Worm (Caenorhabditis elegans): ENCODE results near the gene F15G9.6.

Gene F15G9.6

ce11 chrX:9680119-9680682 lies 29.4 kb upstream of the F15G9.6 start, which contains the start of gene ifp-1:
Gene ifp-1 (minus strand): TSS chrX:9680169.
- TF ChIP-seq T22C8.4 (GFP tag; IDR thresholded peaks at IDR 0.05) (no peak), ref-1 (GFP tag; conservative IDR thresholded peaks at IDR 0.05) (no peak), ztf-23 (GFP tag; IDR thresholded peaks at IDR 0.05) (no peak), cog-1 (tag; optimal IDR thresholded peaks at IDR 0.05) (no peak), med-1 (GFP tag; optimal IDR thresholded peaks at IDR 0.05; ENCODE audit: insufficient read depth) (no peak), tab-1 (GFP tag; IDR thresholded peaks at IDR 0.05) (no peak), ztf-29 (GFP tag; IDR thresholded peaks at IDR 0.05) (no peak), flt-1 (GFP tag; IDR thresholded peaks at IDR 0.05) (no peak), klf-2 (GFP tag; conservative IDR thresholded peaks at IDR 0.05) (no peak)

- no peak for TF ChIP-seq flt-1 (GFP tag; IDR thresholded peaks at IDR 0.05)
- TF ChIP-seq cog-1 (tag; optimal IDR thresholded peaks at IDR 0.05): no peak
- TF ChIP-seq klf-2 (GFP tag; conservative IDR thresholded peaks at IDR 0.05): no peak
- no peak for TF ChIP-seq ref-1 (GFP tag; conservative IDR thresholded peaks at IDR 0.05)
- TF ChIP-seq med-1 (GFP tag; optimal IDR thresholded peaks at IDR 0.05; ENCODE audit: insufficient read depth): no peak
- no peak for TF ChIP-seq ztf-29 (GFP tag; IDR thresholded peaks at IDR 0.05)
- no peak for TF ChIP-seq ztf-23 (GFP tag; IDR thresholded peaks at IDR 0.05)
- TF ChIP-seq T22C8.4 (GFP tag; IDR thresholded peaks at IDR 0.05): no peak
- TF ChIP-seq tab-1 (GFP tag; IDR thresholded peaks at IDR 0.05): no peak
These were observed 22.3 kb upstream of the F15G9.6 start for ce11 chrX:9687264-9687663.

ce11 chrX:9690445-9690844 lies 19.1 kb upstream of the F15G9.6 start, which contains the start of gene npr-18:
Gene npr-18 (plus strand): TSS chrX:9690745.
- no peak for TF ChIP-seq med-1 (GFP tag; optimal IDR thresholded peaks at IDR 0.05; ENCODE audit: insufficient read depth)
- no peak for TF ChIP-seq ztf-23 (GFP tag; IDR thresholded peaks at IDR 0.05)
- no peak for TF ChIP-seq tab-1 (GFP tag; IDR thresholded peaks at IDR 0.05)

ce11 chrX:9697655-9698054 lies 11.9 kb upstream of the F15G9.6 start:
- no peak for TF ChIP-seq klf-2 (GFP tag; conservative IDR thresholded peaks at IDR 0.05)
- no peak for TF ChIP-seq tab-1 (GFP tag; IDR thresholded peaks at IDR 0.05)
- TF ChIP-seq med-1 (GFP tag; optimal IDR thresholded peaks at IDR 0.05; ENCODE audit: insufficient read depth): no peak
- TF ChIP-seq T22C8.4 (GFP tag; IDR thresholded peaks at IDR 0.05): no peak
- TF ChIP-seq ztf-29 (GFP tag; IDR thresholded peaks at IDR 0.05): no peak
- no peak for TF ChIP-seq ref-1 (GFP tag; conservative IDR thresholded peaks at IDR 0.05)
- no peak for TF ChIP-seq cog-1 (tag; optimal IDR thresholded peaks at IDR 0.05)
- TF ChIP-seq flt-1 (GFP tag; IDR thresholded peaks at IDR 0.05): no peak
- TF ChIP-seq ztf-23 (GFP tag; IDR thresholded peaks at IDR 0.05): no peak

- TF ChIP-seq klf-2 (GFP tag; conservative IDR thresholded peaks at IDR 0.05) (no peak), med-1 (GFP tag; optimal IDR thresholded peaks at IDR 0.05; ENCODE audit: insufficient read depth) (no peak), ztf-23 (GFP tag; IDR thresholded peaks at IDR 0.05) (no peak), T22C8.4 (GFP tag; IDR thresholded peaks at IDR 0.05) (no peak), tab-1 (GFP tag; IDR thresholded peaks at IDR 0.05) (no peak), ztf-29 (GFP tag; IDR thresholded peaks at IDR 0.05) (no peak), flt-1 (GFP tag; IDR thresholded peaks at IDR 0.05) (no peak), ref-1 (GFP tag; conservative IDR thresholded peaks at IDR 0.05) (no peak), cog-1 (tag; optimal IDR thresholded peaks at IDR 0.05) (no peak)
These were observed 11.2 kb upstream of the F15G9.6 start, which contains the start of gene dyf-7 for ce11 chrX:9698359-9698758. Gene dyf-7 (plus strand): TSS chrX:9698659.

- no peak for TF ChIP-seq T22C8.4 (GFP tag; IDR thresholded peaks at IDR 0.05)
- TF ChIP-seq ztf-29 (GFP tag; IDR thresholded peaks at IDR 0.05): no peak
- TF ChIP-seq cog-1 (tag; optimal IDR thresholded peaks at IDR 0.05): no peak
- no peak for TF ChIP-seq ztf-23 (GFP tag; IDR thresholded peaks at IDR 0.05)
- TF ChIP-seq tab-1 (GFP tag; IDR thresholded peaks at IDR 0.05): no peak
- no peak for TF ChIP-seq flt-1 (GFP tag; IDR thresholded peaks at IDR 0.05)
- no peak for TF ChIP-seq med-1 (GFP tag; optimal IDR thresholded peaks at IDR 0.05; ENCODE audit: insufficient read depth)
- no peak for TF ChIP-seq klf-2 (GFP tag; conservative IDR thresholded peaks at IDR 0.05)
- TF ChIP-seq ref-1 (GFP tag; conservative IDR thresholded peaks at IDR 0.05): no peak
These were observed 6.8 kb upstream of the F15G9.6 start for ce11 chrX:9702790-9703189.

- TF ChIP-seq tab-1 (GFP tag; IDR thresholded peaks at IDR 0.05) (no peak), T22C8.4 (GFP tag; IDR thresholded peaks at IDR 0.05) (no peak), ref-1 (GFP tag; conservative IDR thresholded peaks at IDR 0.05) (no peak)
These were observed 4.1 kb upstream of the F15G9.6 start for ce11 chrX:9705257-9706035.

- no peak for TF ChIP-seq tab-1 (GFP tag; IDR thresholded peaks at IDR 0.05)
- TF ChIP-seq T22C8.4 (GFP tag; IDR thresholded peaks at IDR 0.05): no peak
- TF ChIP-seq klf-2 (GFP tag; conservative IDR thresholded peaks at IDR 0.05): no peak
- TF ChIP-seq ref-1 (GFP tag; conservative IDR thresholded peaks at IDR 0.05): no peak
- TF ChIP-seq ztf-29 (GFP tag; IDR thresholded peaks at IDR 0.05): no peak
- TF ChIP-seq flt-1 (GFP tag; IDR thresholded peaks at IDR 0.05): no peak
- TF ChIP-seq cog-1 (tag; optimal IDR thresholded peaks at IDR 0.05): no peak
- TF ChIP-seq ztf-23 (GFP tag; IDR thresholded peaks at IDR 0.05): no peak
- TF ChIP-seq med-1 (GFP tag; optimal IDR thresholded peaks at IDR 0.05; ENCODE audit: insufficient read depth): no peak
These were observed 3.5 kb upstream of the F15G9.6 start, which contains the start of gene F15G9.1 for ce11 chrX:9706084-9706483. Gene F15G9.1 (plus strand): TSS chrX:9706384.

ce11 chrX:9713613-9714012 lies 4.1 kb downstream of the F15G9.6 start, which contains the start of gene F15G9.2:
Gene F15G9.2 (minus strand): TSS chrX:9713713.
- no peak for TF ChIP-seq klf-2 (GFP tag; conservative IDR thresholded peaks at IDR 0.05)

ce11 chrX:9717265-9717664 lies 7.7 kb downstream of the F15G9.6 start, which contains the start of gene him-4:
Gene him-4 (plus strand): TSS chrX:9717565.
- TF ChIP-seq ztf-29 (GFP tag; IDR thresholded peaks at IDR 0.05) (no peak), ztf-23 (GFP tag; IDR thresholded peaks at IDR 0.05) (no peak), med-1 (GFP tag; optimal IDR thresholded peaks at IDR 0.05; ENCODE audit: insufficient read depth) (no peak), ref-1 (GFP tag; conservative IDR thresholded peaks at IDR 0.05) (no peak), klf-2 (GFP tag; conservative IDR thresholded peaks at IDR 0.05) (no peak), T22C8.4 (GFP tag; IDR thresholded peaks at IDR 0.05) (no peak), tab-1 (GFP tag; IDR thresholded peaks at IDR 0.05) (no peak), cog-1 (tag; optimal IDR thresholded peaks at IDR 0.05) (no peak), flt-1 (GFP tag; IDR thresholded peaks at IDR 0.05) (no peak)

Data from whole organism, midembryonic.